Fruit fly (Drosophila melanogaster) whole organism, embryonic: ENCODE measurements around the gene CG4983.

Experiments used
- CG1603 ChIP-seq: fragments of 200-800 bp; sonication (Bioruptor generic); optimal IDR thresholded peaks from 2 replicates; lab custom pipeline; 2019; ENCODE audit warnings: missing biosample characterization, mild to moderate bottlenecking, missing genetic modification characterization, moderate library complexity
- CG3838 ChIP-seq: fragments of 200-800 bp; sonication (Bioruptor generic); optimal IDR thresholded peaks from 3 replicates; lab custom pipeline; 2016; ENCODE audit warnings: missing biosample characterization, missing genetic modification characterization
- CG6683 ChIP-seq: fragments of 200-800 bp; sonication (Bioruptor generic); optimal IDR thresholded peaks from 2 replicates; lab custom pipeline; 2017; ENCODE audit warnings: missing biosample characterization, mild to moderate bottlenecking, missing genetic modification characterization, missing genetic modification reagents
- CG9817 ChIP-seq: fragments of 200-800 bp; sonication (Bioruptor generic); optimal IDR thresholded peaks from 2 replicates; lab custom pipeline; 2018; ENCODE audit warnings: missing biosample characterization, mild to moderate bottlenecking, missing genetic modification characterization, moderate library complexity
- CoRest ChIP-seq: fragments of 200-800 bp; sonication (Bioruptor generic); optimal IDR thresholded peaks from 3 replicates; lab custom pipeline; 2018; ENCODE audit warnings: missing biosample characterization, mild to moderate bottlenecking, missing genetic modification characterization, moderate library complexity
- ERR ChIP-seq: fragments of 200-800 bp; sonication (Bioruptor generic); optimal IDR thresholded peaks from 2 replicates; lab custom pipeline; 2016; ENCODE audit warnings: missing biosample characterization, missing genetic modification characterization
- amos ChIP-seq: fragments of 200-800 bp; sonication (Bioruptor generic); IDR thresholded peaks from 2 replicates; pipeline ENCODE4 v1.3.6; 2022; ENCODE audit warnings: missing biosample characterization, missing genetic modification characterization; ENCODE audit not compliant: partially characterized antibody
- fd64A ChIP-seq: fragments of 200-800 bp; sonication (Bioruptor generic); optimal IDR thresholded peaks from 3 replicates; lab custom pipeline; 2018; ENCODE audit warnings: missing biosample characterization, mild to moderate bottlenecking, missing genetic modification characterization
- hbn ChIP-seq: fragments of 200-800 bp; sonication (Bioruptor generic); IDR thresholded peaks from 2 replicates; pipeline ENCODE4 v1.3.6; 2022; ENCODE audit warnings: missing biosample characterization, missing genetic modification characterization; ENCODE audit not compliant: partially characterized antibody
- phol ChIP-seq: fragments of 200-800 bp; sonication (Bioruptor generic); optimal IDR thresholded peaks from 3 replicates; lab custom pipeline; 2018; ENCODE audit warnings: missing biosample characterization, mild to moderate bottlenecking, missing genetic modification characterization, moderate library complexity
- psq ChIP-seq: fragments of 200-800 bp; sonication (Bioruptor generic); optimal IDR thresholded peaks from 2 replicates; lab custom pipeline; 2017; ENCODE audit warnings: missing biosample characterization, missing genetic modification characterization
- sr ChIP-seq: fragments of 200-800 bp; sonication (Bioruptor generic); IDR thresholded peaks from 3 replicates; pipeline ENCODE4 v1.3.6; 2022; ENCODE audit warnings: missing biosample characterization, missing genetic modification characterization

dm6 chr2L:11651910-11652498 lies at the start of gene CG4983, which contains the start of gene CG12307:
- no peak for TF ChIP-seq CG3838
- TF ChIP-seq phol (tag; lab: Kevin White, UChicago), result no peak
- TF ChIP-seq fd64A, result no peak
- TF ChIP-seq CG6683 (GFP tag; lab: Kevin White, UChicago), result no peak
- no peak for TF ChIP-seq hbn (GFP tag; lab: Robert Waterston, UW)
- TF ChIP-seq CG1603 (tag; lab: Kevin White, UChicago), result no peak
- no peak for TF ChIP-seq CoRest
- TF ChIP-seq sr, result no peak
- no peak for TF ChIP-seq psq (GFP tag; lab: Kevin White, UChicago)
- no peak for TF ChIP-seq amos (GFP tag; lab: Robert Waterston, UW)
- no peak for TF ChIP-seq CG9817 (tag; lab: Kevin White, UChicago)
- no peak for TF ChIP-seq ERR (GFP tag; lab: Kevin White, UChicago)
